Worm (Caenorhabditis elegans) whole organism, young adult: Measurements from ENCODE around the gene pals-31.

Experiments used
- B0261.1 ChIP-seq: sonication (generic microtip); optimal IDR thresholded peaks from 2 replicates; lab custom pipeline; 2016; ENCODE audit warnings: mild to moderate bottlenecking, missing genetic modification characterization, moderate library complexity, missing compliant biosample characterization
- F10E7.11 ChIP-seq: sonication (generic microtip); optimal IDR thresholded peaks from 2 replicates; lab custom pipeline; 2017; ENCODE audit warnings: mild to moderate bottlenecking, missing genetic modification characterization, moderate library complexity, missing compliant biosample characterization
- F57C9.4 ChIP-seq: sonication (generic microtip); optimal IDR thresholded peaks from 2 replicates; lab custom pipeline; 2017; ENCODE audit warnings: mild to moderate bottlenecking, missing genetic modification characterization, missing compliant biosample characterization
- K12H6.12 ChIP-seq: fragments of 200-800 bp; sonication (Bioruptor generic); optimal IDR thresholded peaks from 2 replicates; lab custom pipeline; 2018; ENCODE audit warnings: mild to moderate bottlenecking, missing genetic modification characterization, missing compliant biosample characterization
- Y56A3A.18 ChIP-seq: fragments of 200-800 bp; sonication (Bioruptor generic); IDR thresholded peaks from 2 replicates; pipeline ENCODE4 v1.3.6; 2022; ENCODE audit warnings: missing genetic modification reagents, missing genetic modification characterization, missing compliant biosample characterization
- akir-1 ChIP-seq: fragments of 200-800 bp; sonication (Bioruptor generic); optimal IDR thresholded peaks from 2 replicates; lab custom pipeline; 2018; ENCODE audit warnings: mild to moderate bottlenecking, missing genetic modification characterization, moderate library complexity, missing compliant biosample characterization
- ama-1 ChIP-seq, 3 experiments: fragments of 150-350 bp in 1 of 3; sonication (generic microtip) in 2 of 3; optimal IDR thresholded peaks; 2 replicates each; lab custom pipeline; 2014 to 2018; ENCODE audit warnings: missing biosample characterization in 2 of 3, missing genetic modification characterization in 2 of 3, missing genetic modification reagents in 2 of 3
- aptf-2 ChIP-seq: fragments of 200-800 bp; sonication (Bioruptor generic); conservative IDR thresholded peaks from 2 replicates; pipeline ENCODE4 v1.3.6; 2022; ENCODE audit warnings: missing genetic modification reagents, missing genetic modification characterization, missing compliant biosample characterization
- attf-5 ChIP-seq: fragments of 200-800 bp; sonication (Bioruptor generic); optimal IDR thresholded peaks from 2 replicates; lab custom pipeline; 2018; ENCODE audit warnings: mild to moderate bottlenecking, missing genetic modification characterization, missing compliant biosample characterization
- bed-1 ChIP-seq: fragments of 200-800 bp; sonication (Bioruptor generic); IDR thresholded peaks from 2 replicates; pipeline ENCODE4 v1.3.6; 2022; ENCODE audit warnings: missing genetic modification reagents, missing genetic modification characterization, missing compliant biosample characterization
- ccch-3 ChIP-seq: fragments of 200-800 bp; sonication (Bioruptor generic); optimal IDR thresholded peaks from 2 replicates; lab custom pipeline; 2018; ENCODE audit warnings: mild to moderate bottlenecking, missing genetic modification characterization, missing compliant biosample characterization
- cebp-2 ChIP-seq: fragments of 200-800 bp; sonication (Bioruptor generic); IDR thresholded peaks from 2 replicates; pipeline ENCODE4 v1.3.6; 2022; ENCODE audit warnings: missing genetic modification characterization, missing compliant biosample characterization
- ceh-100 ChIP-seq: fragments of 200-800 bp; sonication (Bioruptor generic); IDR thresholded peaks from 2 replicates; pipeline ENCODE4 v1.3.6; 2022; ENCODE audit warnings: missing genetic modification reagents, missing genetic modification characterization, missing compliant biosample characterization
- ceh-27 ChIP-seq: fragments of 200-800 bp; sonication (Bioruptor generic); optimal IDR thresholded peaks from 2 replicates; lab custom pipeline; 2018; ENCODE audit warnings: mild to moderate bottlenecking, missing genetic modification characterization, moderate library complexity, missing compliant biosample characterization
- ceh-91 ChIP-seq: fragments of 200-800 bp; sonication (Bioruptor generic); IDR thresholded peaks from 2 replicates; pipeline ENCODE4 v1.3.6; 2022; ENCODE audit warnings: missing genetic modification reagents, missing genetic modification characterization, missing compliant biosample characterization
- efl-1 ChIP-seq: fragments of 150-350 bp; optimal IDR thresholded peaks from 2 replicates; lab custom pipeline; 2014; ENCODE audit warnings: missing biosample characterization, missing genetic modification reagents, missing genetic modification characterization
- egl-44 ChIP-seq: fragments of 200-800 bp; sonication (Bioruptor generic); IDR thresholded peaks from 2 replicates; pipeline ENCODE4 v1.3.6; 2022; ENCODE audit warnings: missing genetic modification reagents, missing genetic modification characterization, missing compliant biosample characterization
- ekl-4 ChIP-seq: fragments of 200-800 bp; sonication (Bioruptor generic); IDR thresholded peaks from 2 replicates; pipeline ENCODE4 v1.3.6; 2022; ENCODE audit warnings: missing genetic modification reagents, missing genetic modification characterization, missing compliant biosample characterization
- hlh-26 ChIP-seq: fragments of 200-800 bp; sonication (Bioruptor generic); conservative IDR thresholded peaks from 2 replicates; pipeline ENCODE4 v1.3.6; 2022; ENCODE audit warnings: missing genetic modification reagents, missing genetic modification characterization, missing compliant biosample characterization
- hmg-1.2 ChIP-seq: fragments of 200-800 bp; sonication (Bioruptor generic); IDR thresholded peaks from 2 replicates; pipeline ENCODE4 v1.3.6; 2022; ENCODE audit warnings: missing genetic modification reagents, missing genetic modification characterization, missing compliant biosample characterization
- hsf-1 ChIP-seq: fragments of 200-800 bp; sonication (Bioruptor generic); IDR thresholded peaks from 2 replicates; pipeline ENCODE4 v1.3.6; 2022; ENCODE audit warnings: missing genetic modification reagents, missing genetic modification characterization, missing compliant biosample characterization
- let-526 ChIP-seq: fragments of 200-800 bp; sonication (Bioruptor generic); IDR thresholded peaks from 2 replicates; pipeline ENCODE4 v1.3.6; 2022; ENCODE audit warnings: missing genetic modification reagents, missing genetic modification characterization, missing compliant biosample characterization
- lin-26 ChIP-seq: fragments of 200-800 bp; sonication (Bioruptor generic); IDR thresholded peaks from 2 replicates; pipeline ENCODE4 v1.3.6; 2022; ENCODE audit warnings: missing genetic modification reagents, missing genetic modification characterization, missing compliant biosample characterization
- lin-35 ChIP-seq, 3 experiments: fragments of 150-350 bp in 2 of 3; sonication (generic microtip) in 1 of 3; optimal IDR thresholded peaks; 2 replicates each; lab custom pipeline; 2014 to 2018; ENCODE audit warnings: missing biosample characterization in 3 of 3, missing genetic modification characterization in 3 of 3, missing genetic modification reagents in 3 of 3
- lin-54 ChIP-seq: fragments of 200-800 bp; sonication (Bioruptor generic); optimal IDR thresholded peaks from 2 replicates; lab custom pipeline; 2018; ENCODE audit warnings: mild to moderate bottlenecking, missing genetic modification characterization, missing compliant biosample characterization
- madf-10 ChIP-seq: sonication (generic microtip); optimal IDR thresholded peaks from 2 replicates; lab custom pipeline; 2016; ENCODE audit warnings: mild to moderate bottlenecking, missing genetic modification characterization, missing compliant biosample characterization
- madf-3 ChIP-seq: fragments of 200-800 bp; sonication (Bioruptor generic); IDR thresholded peaks from 2 replicates; pipeline ENCODE4 v1.3.6; 2022; ENCODE audit warnings: missing genetic modification reagents, missing genetic modification characterization, missing compliant biosample characterization
- mes-4 ChIP-seq: sonication (generic microtip); optimal IDR thresholded peaks from 2 replicates; lab custom pipeline; 2016; ENCODE audit warnings: missing genotype, missing genetic modification characterization, missing compliant biosample characterization
- nhr-27 ChIP-seq: fragments of 200-800 bp; sonication (Bioruptor generic); optimal IDR thresholded peaks from 2 replicates; lab custom pipeline; 2018; ENCODE audit warnings: mild to moderate bottlenecking, missing genetic modification characterization, moderate library complexity, missing compliant biosample characterization
- rec-8 ChIP-seq, 2 experiments: sonication (generic microtip); optimal IDR thresholded peaks; 2 replicates each; lab custom pipeline; 2016; ENCODE audit warnings: mild to moderate bottlenecking in 2 of 2, missing genetic modification characterization in 2 of 2, missing genetic modification reagents in 2 of 2, missing genotype in 2 of 2, missing biosample characterization in 1 of 2, missing compliant biosample characterization in 1 of 2, moderate library complexity in 1 of 2
- repo-1 ChIP-seq: sonication (generic microtip); optimal IDR thresholded peaks from 2 replicates; lab custom pipeline; 2017; ENCODE audit warnings: mild to moderate bottlenecking, missing genetic modification characterization, missing compliant biosample characterization
- rpc-1 ChIP-seq, 2 experiments: fragments of 150-350 bp in 1 of 2; sonication (generic microtip) in 1 of 2; optimal IDR thresholded peaks; 2 replicates each; lab custom pipeline; 2014 to 2018; ENCODE audit warnings: missing biosample characterization in 1 of 2, missing genetic modification characterization in 1 of 2, missing genetic modification reagents in 1 of 2, missing genotype in 1 of 2
- tbx-9 ChIP-seq: sonication (generic microtip); optimal IDR thresholded peaks from 2 replicates; lab custom pipeline; 2016; ENCODE audit warnings: borderline replicate concordance, missing genetic modification characterization, inconsistent platforms, missing compliant biosample characterization
- tlf-1 ChIP-seq: fragments of 200-800 bp; sonication (Bioruptor generic); optimal IDR thresholded peaks from 2 replicates; lab custom pipeline; 2018; ENCODE audit warnings: mild to moderate bottlenecking, missing genetic modification characterization, missing compliant biosample characterization
- unc-62 ChIP-seq: fragments of 150-350 bp; optimal IDR thresholded peaks from 2 replicates; lab custom pipeline; 2014; ENCODE audit warnings: missing biosample characterization, missing genetic modification reagents, missing genetic modification characterization
- ztf-22 ChIP-seq: fragments of 200-800 bp; sonication (Bioruptor generic); optimal IDR thresholded peaks from 2 replicates; lab custom pipeline; 2018; ENCODE audit warnings: mild to moderate bottlenecking, missing genetic modification characterization, moderate library complexity, missing compliant biosample characterization
- ztf-26 ChIP-seq: sonication (generic microtip); optimal IDR thresholded peaks from 2 replicates; lab custom pipeline; 2017; ENCODE audit warnings: missing genetic modification characterization, missing compliant biosample characterization
- ztf-3 ChIP-seq: fragments of 200-800 bp; sonication (Bioruptor generic); optimal IDR thresholded peaks from 2 replicates; lab custom pipeline; 2018; ENCODE audit warnings: mild to moderate bottlenecking, missing genetic modification characterization, missing compliant biosample characterization

pals-31 gene

DNA sequence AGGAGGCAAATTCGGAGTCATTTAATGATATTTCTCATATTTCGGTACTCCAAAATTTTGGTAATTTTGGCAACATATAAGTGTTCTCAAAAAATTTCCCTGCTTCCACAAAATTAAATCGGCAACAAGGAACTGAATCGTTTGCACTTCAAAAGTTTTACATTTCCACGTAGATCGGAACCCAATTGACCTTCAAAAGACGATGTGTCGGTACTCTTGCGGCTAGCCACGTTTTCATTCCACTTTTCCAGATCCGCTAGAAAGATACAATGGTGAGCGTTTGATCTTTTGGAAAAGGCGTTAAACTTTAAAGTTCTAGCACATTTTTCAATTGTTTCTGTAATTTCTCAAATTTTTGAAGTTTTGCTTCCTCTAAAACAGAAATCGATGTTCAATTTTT is 39.5 kb upstream of the pals-31 start:
- TF ChIP-seq repo-1, result no peak
- no peak for TF ChIP-seq efl-1
- TF ChIP-seq bed-1 (GFP tag; lab: Robert Waterston, UW), result no peak
- TF ChIP-seq ceh-91 (GFP tag; lab: Robert Waterston, UW), result no peak
- TF ChIP-seq madf-10 (tag; lab: Kevin White, UChicago), result no peak
- TF ChIP-seq attf-5, result no peak
- no peak for TF ChIP-seq lin-35 (GFP tag; optimal IDR thresholded peaks at IDR 0.05; lab: Kevin White, UChicago)
- TF ChIP-seq ztf-26, result no peak
- no peak for TF ChIP-seq hmg-1.2 (GFP tag; lab: Robert Waterston, UW)
- TF ChIP-seq ceh-27 (GFP tag; lab: Kevin White, UChicago), result no peak
- TF ChIP-seq akir-1 (GFP tag; lab: Kevin White, UChicago), result no peak
- no peak for TF ChIP-seq ekl-4 (GFP tag; lab: Robert Waterston, UW)
- no peak for TF ChIP-seq F57C9.4
- no peak for TF ChIP-seq hlh-26 (GFP tag; lab: Robert Waterston, UW)
- TF ChIP-seq madf-3, result no peak
- TF ChIP-seq unc-62 (GFP tag; lab: Kevin White, UChicago), result no peak
- TF ChIP-seq ceh-100, result no peak
- TF ChIP-seq lin-26 (GFP tag; lab: Robert Waterston, UW), result no peak

DNA sequence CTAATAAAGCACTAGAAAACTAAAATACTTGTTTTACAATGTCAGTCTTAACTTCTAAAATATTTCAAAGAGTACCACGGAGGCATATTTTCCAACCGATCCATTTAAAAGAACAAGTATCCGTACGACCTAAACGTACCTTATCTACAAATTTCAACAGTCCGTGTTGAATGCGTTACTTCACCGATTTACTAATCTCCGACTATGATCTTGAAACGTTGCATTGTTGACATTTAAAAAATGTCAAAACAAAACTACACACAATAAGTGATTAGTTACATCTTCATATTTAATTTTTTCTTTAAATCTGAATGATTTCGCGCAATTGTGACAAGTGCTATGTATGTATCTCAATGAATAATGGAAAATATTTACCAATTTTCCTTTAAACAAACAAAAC is 38.6 kb upstream of the pals-31 start:
- TF ChIP-seq egl-44 (GFP tag; lab: Robert Waterston, UW) (no peak), B0261.1 (tag; lab: Kevin White, UChicago) (no peak), ekl-4 (GFP tag; lab: Robert Waterston, UW) (no peak), tlf-1 (GFP tag; lab: Kevin White, UChicago) (no peak), F10E7.11 (no peak), nhr-27 (no peak), ztf-3 (GFP tag; lab: Kevin White, UChicago) (no peak), rec-8 (tag; optimal IDR thresholded peaks at IDR 0.05; lab: Kevin White, UChicago) (no peak), ama-1 (optimal IDR thresholded peaks at IDR 0.05; lab: Kevin White, UChicago) (no peak), ama-1 (GFP tag; optimal IDR thresholded peaks at IDR 0.05; lab: Kevin White, UChicago) (no peak), hmg-1.2 (GFP tag; lab: Robert Waterston, UW) (no peak), madf-10 (tag; lab: Kevin White, UChicago) (no peak), hsf-1 (GFP tag; lab: Robert Waterston, UW) (no peak), Y56A3A.18 (no peak)

DNA sequence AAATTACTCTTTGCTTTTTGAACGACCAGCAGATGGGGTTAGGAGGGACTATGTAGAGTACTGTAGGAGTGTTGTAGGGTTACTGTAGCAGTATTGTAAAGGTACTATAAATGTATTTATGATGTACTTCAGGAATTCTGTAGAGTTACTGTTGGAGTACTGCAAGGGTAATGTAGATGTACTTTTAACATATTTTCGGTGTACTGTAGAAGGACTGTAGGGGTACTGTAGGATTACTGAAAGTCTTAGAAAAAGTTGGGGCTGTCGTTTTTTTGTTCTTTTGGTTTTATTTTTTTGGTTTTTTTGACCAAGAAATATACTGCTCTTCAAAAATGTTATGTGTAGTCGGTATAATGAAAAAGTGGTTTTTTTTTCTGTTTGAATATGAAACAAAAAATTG is 37.8 kb upstream of the pals-31 start:
- TF ChIP-seq efl-1 (no peak), ccch-3 (no peak), let-526 (GFP tag; lab: Robert Waterston, UW) (no peak), ztf-26 (no peak), tbx-9 (tag; lab: Kevin White, UChicago) (no peak), lin-54 (GFP tag; lab: Kevin White, UChicago) (no peak), aptf-2 (no peak)

DNA sequence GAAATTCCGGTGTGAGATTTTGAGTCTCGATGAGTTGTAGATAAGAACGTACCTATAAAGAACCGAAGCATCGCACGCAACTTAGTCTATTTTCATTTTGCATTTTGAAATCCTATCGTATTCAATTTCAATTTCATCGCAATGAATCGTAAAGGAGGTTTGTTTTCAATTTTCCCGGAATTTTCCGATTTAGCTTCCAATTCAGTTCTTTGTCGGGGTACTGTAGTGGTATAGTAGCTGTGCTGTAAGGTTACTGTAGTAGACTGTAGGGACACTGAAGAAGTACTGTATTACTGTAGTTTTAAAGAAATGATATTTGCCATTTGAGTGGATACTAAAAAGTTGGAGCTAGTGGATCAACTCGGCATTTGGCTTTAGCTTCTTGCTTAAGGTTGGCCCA is 36.6 kb upstream of the pals-31 start:
- TF ChIP-seq mes-4 (tag; lab: Kevin White, UChicago) (no peak), K12H6.12 (tag; lab: Kevin White, UChicago) (no peak), F57C9.4 (no peak), ztf-22 (GFP tag; lab: Kevin White, UChicago) (no peak), ztf-26 (no peak), rpc-1 (optimal IDR thresholded peaks at IDR 0.05; lab: Kevin White, UChicago) (no peak), rpc-1 (tag; optimal IDR thresholded peaks at IDR 0.05; lab: Kevin White, UChicago) (no peak), cebp-2 (GFP tag; lab: Robert Waterston, UW) (no peak)
